Fruit fly (Drosophila melanogaster) whole organism, embryonic: ENCODE results near the gene CG14628.

Experiments used
- cato ChIP-seq: fragments of 200-800 bp; sonication (Bioruptor generic); optimal IDR thresholded peaks from 2 replicates; lab custom pipeline; 2016; ENCODE audit warnings: missing biosample characterization, missing genetic modification characterization, borderline replicate concordance
- chinmo ChIP-seq: fragments of 200-800 bp; sonication (Bioruptor generic); IDR thresholded peaks from 4 replicates; pipeline ENCODE4 v1.3.6; 2022; ENCODE audit warnings: missing biosample characterization, missing genetic modification characterization; ENCODE audit not compliant: partially characterized antibody

dm6 chrX:1109302-1109701, 36.1 kb upstream of the CG14628 start:
- no peak for TF ChIP-seq chinmo
- no peak for TF ChIP-seq cato (GFP tag; lab: Kevin White, UChicago)
